Worm (Caenorhabditis elegans) whole organism, L2 larva: ENCODE results near the gene T24E12.12.

Experiments used
- ZK546.5 ChIP-seq: sonication (generic microtip); optimal IDR thresholded peaks from 2 replicates; lab custom pipeline; 2017; ENCODE audit warnings: missing biosample characterization, missing genetic modification characterization
- lsy-2 ChIP-seq, 2 experiments: fragments of 150-350 bp in 1 of 2; sonication (generic microtip) in 1 of 2; optimal IDR thresholded peaks; 2 replicates each; lab custom pipeline; 2014 to 2017; ENCODE audit warnings: missing biosample characterization in 2 of 2, missing genetic modification characterization in 2 of 2
- nhr-23 ChIP-seq: fragments of 150-350 bp; optimal IDR thresholded peaks from 2 replicates; lab custom pipeline; 2014; ENCODE audit warnings: missing biosample characterization, missing genetic modification reagents, missing genetic modification characterization
- nhr-25 ChIP-seq: fragments of 150-350 bp; sonication (generic microtip); optimal IDR thresholded peaks from 3 replicates; lab custom pipeline; 2014; ENCODE audit warnings: missing biosample characterization, missing genetic modification characterization
- unc-55 ChIP-seq: fragments of 150-350 bp; sonication (generic microtip); optimal IDR thresholded peaks from 3 replicates; lab custom pipeline; 2014; ENCODE audit warnings: missing biosample characterization, missing genetic modification reagents, missing genetic modification characterization

DNA sequence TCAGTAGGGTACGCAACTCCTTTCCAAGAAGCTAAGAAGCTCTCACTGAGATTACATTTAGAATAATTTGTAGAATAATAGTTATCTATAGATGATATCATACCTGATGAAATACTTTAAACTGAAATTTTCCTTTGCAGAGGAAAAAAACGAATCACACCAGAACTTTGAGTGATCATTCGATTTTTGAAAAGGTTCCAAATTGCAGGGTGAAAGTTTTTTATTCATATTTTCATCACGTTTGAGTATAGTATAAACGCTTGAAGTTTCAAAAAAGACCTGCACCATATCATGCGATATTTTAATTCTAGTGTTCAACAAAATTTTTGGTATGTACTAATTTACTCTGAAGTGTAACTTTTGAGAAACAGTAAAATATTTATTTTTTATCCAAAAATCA, 44.5 kb upstream of the T24E12.12 start, which contains the start of gene srh-100:
- no peak for TF ChIP-seq ZK546.5
- TF ChIP-seq nhr-25 (tag; lab: Kevin White, UChicago) = no peak
- no peak for TF ChIP-seq unc-55 (GFP tag; lab: Kevin White, UChicago)
- no peak for TF ChIP-seq lsy-2 (tag; optimal IDR thresholded peaks at IDR 0.05; lab: Kevin White, UChicago)
- TF ChIP-seq nhr-23 = no peak
